Fruit fly (Drosophila melanogaster) whole organism, embryonic: Measurements from ENCODE around the gene CG5853.

Experiments
- Atf6 ChIP-seq: fragments of 200-800 bp; sonication (Bioruptor generic); IDR thresholded peaks from 2 replicates; pipeline ENCODE4 v1.3.6; 2022; ENCODE audit warnings: missing biosample characterization, missing genetic modification characterization
- C15 ChIP-seq: fragments of 200-800 bp; sonication (Bioruptor generic); IDR thresholded peaks from 3 replicates; pipeline ENCODE4 v1.3.6; 2022; ENCODE audit warnings: missing biosample characterization, missing genetic modification characterization
- CG1024 ChIP-seq: fragments of 200-800 bp; sonication (Bioruptor generic); IDR thresholded peaks from 2 replicates; pipeline ENCODE4 v1.3.6; 2022; ENCODE audit warnings: missing biosample characterization, missing genetic modification characterization
- CG12391 ChIP-seq: fragments of 200-800 bp; sonication (Bioruptor generic); optimal IDR thresholded peaks from 3 replicates; lab custom pipeline; 2018; ENCODE audit warnings: missing biosample characterization, mild to moderate bottlenecking, missing genetic modification characterization, moderate library complexity
- CG13894 ChIP-seq: fragments of 200-800 bp; sonication (Bioruptor generic); optimal IDR thresholded peaks from 3 replicates; lab custom pipeline; 2018; ENCODE audit warnings: missing biosample characterization, mild to moderate bottlenecking, missing genetic modification characterization, moderate library complexity
- CG14965 ChIP-seq: fragments of 200-800 bp; sonication (Bioruptor generic); optimal IDR thresholded peaks from 2 replicates; lab custom pipeline; 2016; ENCODE audit warnings: missing biosample characterization, missing genetic modification characterization, borderline replicate concordance
- CG15601 ChIP-seq: fragments of 200-800 bp; sonication (Bioruptor generic); optimal IDR thresholded peaks from 3 replicates; lab custom pipeline; 2019; ENCODE audit warnings: missing biosample characterization, mild to moderate bottlenecking, missing genetic modification characterization, moderate library complexity
- CG17359 ChIP-seq: fragments of 200-800 bp; sonication (Bioruptor generic); optimal IDR thresholded peaks from 3 replicates; lab custom pipeline; 2018; ENCODE audit warnings: missing biosample characterization, mild to moderate bottlenecking, missing genetic modification characterization, moderate library complexity
- CG1832 ChIP-seq: fragments of 200-800 bp; sonication (Bioruptor generic); optimal IDR thresholded peaks from 2 replicates; lab custom pipeline; 2017; ENCODE audit warnings: missing biosample characterization, mild to moderate bottlenecking, missing genetic modification characterization, inconsistent platforms
- CG18599 ChIP-seq: fragments of 200-800 bp; sonication (Bioruptor generic); optimal IDR thresholded peaks from 3 replicates; lab custom pipeline; 2017; ENCODE audit warnings: missing biosample characterization, missing genetic modification characterization, mild to moderate bottlenecking, moderate library complexity, missing genetic modification reagents
- CG2875 ChIP-seq: fragments of 200-800 bp; sonication (Bioruptor generic); optimal IDR thresholded peaks from 2 replicates; lab custom pipeline; 2017; ENCODE audit warnings: missing biosample characterization, mild to moderate bottlenecking, missing genetic modification characterization, missing genetic modification reagents
- CG30020 ChIP-seq: fragments of 200-800 bp; optimal IDR thresholded peaks from 2 replicates; lab custom pipeline; 2019; ENCODE audit warnings: missing biosample characterization, mild to moderate bottlenecking, missing genetic modification characterization, moderate library complexity
- CG6791 ChIP-seq: fragments of 200-800 bp; sonication (Bioruptor generic); IDR thresholded peaks from 3 replicates; pipeline ENCODE4 v1.3.6; 2022; ENCODE audit warnings: missing biosample characterization, missing genetic modification characterization; ENCODE audit not compliant: partially characterized antibody
- CG7271 ChIP-seq: fragments of 200-800 bp; sonication (Bioruptor generic); optimal IDR thresholded peaks from 2 replicates; lab custom pipeline; 2018; ENCODE audit warnings: missing biosample characterization, mild to moderate bottlenecking, missing genetic modification characterization, moderate library complexity
- CG7372 ChIP-seq: fragments of 200-800 bp; sonication (Bioruptor generic); IDR thresholded peaks from 2 replicates; pipeline ENCODE4 v1.3.6; 2022; ENCODE audit warnings: missing biosample characterization, missing genetic modification characterization
- CG8478 ChIP-seq: fragments of >200 bp; optimal IDR thresholded peaks from 2 replicates; lab custom pipeline; 2018
- CG9437 ChIP-seq: fragments of 200-800 bp; sonication (Bioruptor generic); optimal IDR thresholded peaks from 2 replicates; lab custom pipeline; 2018; ENCODE audit warnings: missing biosample characterization, mild to moderate bottlenecking, missing genetic modification characterization
- CG9727 ChIP-seq: fragments of 200-800 bp; sonication (Bioruptor generic); optimal IDR thresholded peaks from 3 replicates; lab custom pipeline; 2017; ENCODE audit warnings: missing biosample characterization, mild to moderate bottlenecking, missing genetic modification characterization
- CG9817 ChIP-seq: fragments of 200-800 bp; sonication (Bioruptor generic); optimal IDR thresholded peaks from 2 replicates; lab custom pipeline; 2018; ENCODE audit warnings: missing biosample characterization, mild to moderate bottlenecking, missing genetic modification characterization, moderate library complexity
- E2f1 ChIP-seq: fragments of 200-800 bp; sonication (Bioruptor generic); IDR thresholded peaks from 2 replicates; pipeline ENCODE4 v1.3.6; 2022; ENCODE audit warnings: missing biosample characterization, missing genetic modification characterization
- HLH3B ChIP-seq: fragments of 200-800 bp; sonication (Bioruptor generic); IDR thresholded peaks from 2 replicates; pipeline ENCODE4 v1.3.6; 2022; ENCODE audit warnings: missing biosample characterization, missing genetic modification characterization
- Lhr ChIP-seq: fragments of 200-800 bp; sonication (Bioruptor generic); optimal IDR thresholded peaks from 3 replicates; lab custom pipeline; 2017; ENCODE audit warnings: mild to moderate bottlenecking, missing biosample characterization, missing genetic modification reagents, missing genetic modification characterization
- MBD-R2 ChIP-seq: fragments of 200-800 bp; sonication (Bioruptor generic); IDR thresholded peaks from 2 replicates; pipeline ENCODE4 v1.3.6; 2022; ENCODE audit warnings: missing biosample characterization, missing genetic modification characterization
- Meics ChIP-seq: fragments of 200-800 bp; sonication (Bioruptor generic); optimal IDR thresholded peaks from 2 replicates; lab custom pipeline; 2017; ENCODE audit warnings: missing biosample characterization, mild to moderate bottlenecking, missing genetic modification characterization
- Neu2 ChIP-seq: fragments of 200-800 bp; sonication (Bioruptor generic); optimal IDR thresholded peaks from 3 replicates; lab custom pipeline; 2016; ENCODE audit warnings: missing biosample characterization, missing genetic modification characterization, borderline replicate concordance
- Nf-YC ChIP-seq: fragments of 200-800 bp; optimal IDR thresholded peaks from 3 replicates; lab custom pipeline; 2019; ENCODE audit warnings: missing biosample characterization, mild to moderate bottlenecking, missing genetic modification characterization, moderate library complexity
- TFAM ChIP-seq: fragments of 200-800 bp; sonication (Bioruptor generic); optimal IDR thresholded peaks from 2 replicates; lab custom pipeline; 2017; ENCODE audit warnings: missing biosample characterization, missing genetic modification characterization, inconsistent platforms
- Vsx1 ChIP-seq: fragments of 200-800 bp; sonication (Bioruptor generic); optimal IDR thresholded peaks from 2 replicates; lab custom pipeline; 2017; ENCODE audit warnings: missing biosample characterization, mild to moderate bottlenecking, missing genetic modification characterization, missing genetic modification reagents
- caup ChIP-seq: fragments of 200-800 bp; sonication (Bioruptor generic); optimal IDR thresholded peaks from 3 replicates; lab custom pipeline; 2017; ENCODE audit warnings: missing biosample characterization, mild to moderate bottlenecking, missing genetic modification characterization, moderate library complexity; ENCODE audit not compliant: severe bottlenecking
- eyg ChIP-seq: fragments of 200-800 bp; sonication (Bioruptor generic); optimal IDR thresholded peaks from 3 replicates; lab custom pipeline; 2016; ENCODE audit warnings: missing biosample characterization, missing genetic modification characterization
- gcm ChIP-seq: fragments of 200-800 bp; sonication (Bioruptor generic); optimal IDR thresholded peaks from 2 replicates; lab custom pipeline; 2019; ENCODE audit warnings: missing biosample characterization, mild to moderate bottlenecking, missing genetic modification characterization, moderate library complexity
- grn ChIP-seq: fragments of 200-800 bp; sonication (Bioruptor generic); optimal IDR thresholded peaks from 3 replicates; lab custom pipeline; 2017; ENCODE audit warnings: missing biosample characterization, missing genetic modification characterization
- ken ChIP-seq: fragments of 200-800 bp; sonication (Bioruptor generic); IDR thresholded peaks from 3 replicates; pipeline ENCODE4 v1.3.6; 2022; ENCODE audit warnings: missing biosample characterization, missing genetic modification characterization
- mirr ChIP-seq: fragments of 200-800 bp; sonication (Bioruptor generic); optimal IDR thresholded peaks from 3 replicates; lab custom pipeline; 2018; ENCODE audit warnings: missing biosample characterization, mild to moderate bottlenecking, missing genetic modification characterization
- nerfin-1 ChIP-seq: fragments of 200-800 bp; sonication (Bioruptor generic); optimal IDR thresholded peaks from 3 replicates; lab custom pipeline; 2019; ENCODE audit warnings: missing biosample characterization, mild to moderate bottlenecking, missing genetic modification characterization, moderate library complexity
- nmo ChIP-seq: fragments of 200-800 bp; sonication (Bioruptor generic); optimal IDR thresholded peaks from 2 replicates; lab custom pipeline; 2018; ENCODE audit warnings: missing biosample characterization, mild to moderate bottlenecking, missing genetic modification characterization, moderate library complexity
- oc ChIP-seq: fragments of 200-800 bp; sonication (Bioruptor generic); optimal IDR thresholded peaks from 2 replicates; lab custom pipeline; 2018; ENCODE audit warnings: missing biosample characterization, mild to moderate bottlenecking, missing genetic modification characterization, moderate library complexity
- pho ChIP-seq: fragments of 200-800 bp; sonication (Bioruptor generic); optimal IDR thresholded peaks from 2 replicates; lab custom pipeline; 2016; ENCODE audit warnings: missing biosample characterization, missing genetic modification characterization
- pita ChIP-seq: fragments of 200-800 bp; sonication (Bioruptor generic); optimal IDR thresholded peaks from 2 replicates; lab custom pipeline; 2017; ENCODE audit warnings: missing biosample characterization, mild to moderate bottlenecking, missing genetic modification characterization
- psq ChIP-seq: fragments of 200-800 bp; sonication (Bioruptor generic); optimal IDR thresholded peaks from 2 replicates; lab custom pipeline; 2017; ENCODE audit warnings: missing biosample characterization, missing genetic modification characterization
- ranshi ChIP-seq: fragments of 200-800 bp; sonication (Bioruptor generic); IDR thresholded peaks from 2 replicates; pipeline ENCODE4 v1.3.6; 2022; ENCODE audit warnings: missing biosample characterization, missing genetic modification characterization
- row ChIP-seq: fragments of 200-800 bp; sonication (Bioruptor generic); IDR thresholded peaks from 3 replicates; pipeline ENCODE4 v1.3.6; 2022; ENCODE audit warnings: missing biosample characterization, missing genetic modification characterization
- sd ChIP-seq: fragments of 200-800 bp; sonication (Bioruptor generic); optimal IDR thresholded peaks from 3 replicates; lab custom pipeline; 2018; ENCODE audit warnings: missing biosample characterization, mild to moderate bottlenecking, missing genetic modification characterization, moderate library complexity
- sisA ChIP-seq: fragments of 200-800 bp; sonication (Bioruptor generic); IDR thresholded peaks from 2 replicates; pipeline ENCODE4 v1.3.6; 2022; ENCODE audit warnings: missing biosample characterization, missing genetic modification characterization
- slp2 ChIP-seq: fragments of 200-800 bp; sonication (Bioruptor generic); optimal IDR thresholded peaks from 2 replicates; lab custom pipeline; 2016; ENCODE audit warnings: missing biosample characterization, missing genetic modification characterization
- so ChIP-seq: fragments of 200-800 bp; sonication (Bioruptor generic); IDR thresholded peaks from 3 replicates; pipeline ENCODE4 v1.3.6; 2022; ENCODE audit warnings: missing biosample characterization, missing genetic modification characterization
- ssp ChIP-seq: fragments of 200-800 bp; sonication (Bioruptor generic); IDR thresholded peaks from 2 replicates; pipeline ENCODE4 v1.3.6; 2022; ENCODE audit warnings: missing biosample characterization, missing genetic modification characterization
- zen2 ChIP-seq: fragments of 200-800 bp; sonication (Bioruptor generic); IDR thresholded peaks from 3 replicates; pipeline ENCODE4 v1.3.6; 2022; ENCODE audit warnings: missing biosample characterization, missing genetic modification characterization; ENCODE audit not compliant: partially characterized antibody

CG5853 gene

dm6 chr2L:9907320-9908256, 39.9 kb downstream of the CG5853 start (continued):
- TF ChIP-seq oc (tag; lab: Kevin White, UChicago) = peak; percentile 37
- TF ChIP-seq Meics (GFP tag; lab: Kevin White, UChicago) = no peak
- peak; percentile 81 for TF ChIP-seq psq
- TF ChIP-seq mirr (GFP tag; lab: Kevin White, UChicago) = peak; percentile 42
- TF ChIP-seq gcm (GFP tag; lab: Kevin White, UChicago) = peak; percentile 9
- TF ChIP-seq Atf6 (GFP tag; lab: Robert Waterston, UW) = no peak
- no peak for TF ChIP-seq ken (GFP tag; lab: Robert Waterston, UW)
- TF ChIP-seq Neu2 (GFP tag; lab: Kevin White, UChicago) = no peak
- no peak for TF ChIP-seq CG30020 (tag; lab: Kevin White, UChicago)
- TF ChIP-seq CG2875 (GFP tag; lab: Kevin White, UChicago) = no peak
- TF ChIP-seq C15 (GFP tag; lab: Robert Waterston, UW) = no peak
- TF ChIP-seq row (GFP tag; lab: Robert Waterston, UW) = peak; percentile 26; the same call in 1 of the 3 replicates
- no peak for TF ChIP-seq CG9727
- peak; percentile 14 for TF ChIP-seq grn (GFP tag; lab: Kevin White, UChicago)
- no peak for TF ChIP-seq CG12391 (tag; lab: Kevin White, UChicago)
- no peak for TF ChIP-seq sisA
- no peak for TF ChIP-seq CG7271 (tag; lab: Kevin White, UChicago)
- no peak for TF ChIP-seq pita
- TF ChIP-seq CG6791 (GFP tag; lab: Robert Waterston, UW) = no peak
- TF ChIP-seq CG1024 (GFP tag; lab: Robert Waterston, UW) = no peak
- no peak for TF ChIP-seq CG15601 (tag; lab: Kevin White, UChicago)
- peak; percentile 40 for TF ChIP-seq sd
- 0 out of 3 replicates have a peak, but pooled peaks have one; percentile 32 for TF ChIP-seq zen2 (GFP tag; lab: Robert Waterston, UW)
- TF ChIP-seq CG13894 (tag; lab: Kevin White, UChicago) = peak; percentile 0
- TF ChIP-seq nmo = no peak
- TF ChIP-seq slp2 (GFP tag; lab: Kevin White, UChicago) = no peak
- TF ChIP-seq CG18599 = no peak
- TF ChIP-seq CG7372 (GFP tag; lab: Robert Waterston, UW) = peak; percentile 96
- no peak for TF ChIP-seq CG17359
- TF ChIP-seq Vsx1 (GFP tag; lab: Kevin White, UChicago) = no peak
- no peak for TF ChIP-seq CG8478
- no peak for TF ChIP-seq nerfin-1
- no peak for TF ChIP-seq CG9437 (GFP tag; lab: Kevin White, UChicago)
- TF ChIP-seq ssp (GFP tag; lab: Robert Waterston, UW) = no peak
- peak; percentile 20; the same call in 1 of the 2 replicates for TF ChIP-seq MBD-R2
- TF ChIP-seq so (GFP tag; lab: Robert Waterston, UW) = no peak
- no peak for TF ChIP-seq ranshi
- TF ChIP-seq HLH3B (GFP tag; lab: Robert Waterston, UW) = no peak
- TF ChIP-seq TFAM (GFP tag; lab: Kevin White, UChicago) = no peak
- TF ChIP-seq CG9817 (tag; lab: Kevin White, UChicago) = no peak
- no peak for TF ChIP-seq eyg (GFP tag; lab: Kevin White, UChicago)
- no peak for TF ChIP-seq pho (GFP tag; lab: Kevin White, UChicago)
- no peak for TF ChIP-seq CG14965
- no peak for TF ChIP-seq E2f1 (GFP tag; lab: Robert Waterston, UW)
- TF ChIP-seq Lhr (GFP tag; lab: Kevin White, UChicago) = no peak
- peak; percentile 11 for TF ChIP-seq caup (GFP tag; lab: Kevin White, UChicago)
- TF ChIP-seq CG1832 = peak; percentile 46
- peak; percentile 48 for TF ChIP-seq Nf-YC (tag; lab: Kevin White, UChicago)
